Worm (Caenorhabditis elegans) whole organism, L1 larva: ENCODE data around the gene coh-4.

Source experiments
- ama-1 ChIP-seq: fragments of 150-350 bp; optimal IDR thresholded peaks from 2 replicates; lab custom pipeline; 2014
- ceh-82 ChIP-seq, 3 experiments: fragments of 150-350 bp in 1 of 3; sonication (generic microtip) in 2 of 3; optimal IDR thresholded peaks; 2 replicates each; lab custom pipeline; 2014 to 2017; ENCODE audit warnings: missing biosample characterization in 3 of 3, missing genetic modification characterization in 3 of 3
- egl-27 ChIP-seq, 2 experiments: fragments of 150-350 bp in 1 of 2; sonication (generic microtip); optimal IDR thresholded peaks; 3 replicates each; lab custom pipeline; 2017 to 2018; ENCODE audit warnings: missing biosample characterization in 2 of 2, missing genetic modification characterization in 2 of 2, missing genetic modification reagents in 2 of 2
- elt-2 ChIP-seq: sonication (generic microtip); optimal IDR thresholded peaks from 2 replicates; lab custom pipeline; 2016; ENCODE audit warnings: missing genetic modification characterization, mild to moderate bottlenecking, inconsistent platforms, missing compliant biosample characterization, missing genetic modification reagents
- elt-3 ChIP-seq, 6 experiments: fragments of 150-350 bp in 1 of 6; sonication (generic microtip); optimal IDR thresholded peaks; 2 replicates each; lab custom pipeline; 2017 to 2018; ENCODE audit warnings: missing biosample characterization in 6 of 6, missing genetic modification characterization in 6 of 6, inconsistent platforms in 1 of 6
- hlh-4 ChIP-seq: sonication (generic microtip); optimal IDR thresholded peaks from 2 replicates; lab custom pipeline; 2016; ENCODE audit warnings: mild to moderate bottlenecking, missing genetic modification characterization, missing compliant biosample characterization
- lin-35 ChIP-seq, 2 experiments: fragments of 150-350 bp; optimal IDR thresholded peaks; 2 replicates each; lab custom pipeline; 2014; ENCODE audit warnings: missing biosample characterization in 2 of 2, missing genetic modification characterization in 2 of 2, missing genetic modification reagents in 2 of 2
- nhr-76 ChIP-seq: sonication (generic microtip); optimal IDR thresholded peaks from 2 replicates; lab custom pipeline; 2017; ENCODE audit warnings: missing biosample characterization, missing genetic modification characterization
- sptf-1 ChIP-seq: fragments of 150-350 bp; optimal IDR thresholded peaks from 2 replicates; lab custom pipeline; 2014; ENCODE audit warnings: missing biosample characterization, missing genetic modification characterization

- TF ChIP-seq hlh-4 (tag; lab: Kevin White, UChicago) (no peak), egl-27 (tag; optimal IDR thresholded peaks at IDR 0.05; lab: Kevin White, UChicago) (no peak), ceh-82 (tag; optimal IDR thresholded peaks at IDR 0.05; lab: Kevin White, UChicago) (no peak), sptf-1 (tag; lab: Kevin White, UChicago) (no peak), elt-3 (tag; optimal IDR thresholded peaks at IDR 0.05; lab: Kevin White, UChicago) (no peak), ama-1 (lab: Kevin White, UChicago) (no peak), elt-2 (tag; lab: Kevin White, UChicago) (no peak), nhr-76 (tag; lab: Kevin White, UChicago) (no peak), lin-35 (GFP tag; optimal IDR thresholded peaks at IDR 0.05; lab: Kevin White, UChicago) (no peak)
Measured at ce11 chrV:4125552-4126084, 49.8 kb downstream of the coh-4 start, which contains the start of gene T05B4.12.
